Worm (Caenorhabditis elegans): Measurements from ENCODE around the gene cbp-3.

- TF ChIP-seq pha-4 (tag; optimal IDR thresholded peaks at IDR 0.05) (no peak), gei-17 (GFP tag; optimal IDR thresholded peaks at IDR 0.05) (no peak), Y95B8A.8 (GFP tag; IDR thresholded peaks at IDR 0.05) (no peak), snpc-1.3 (tag; optimal IDR thresholded peaks at IDR 0.05; ENCODE audit: insufficient read depth) (no peak), dpff-1 (tag; optimal IDR thresholded peaks at IDR 0.05) (no peak)
Observed at ce11 chrIII:9965444-9965843, 51.7 kb downstream of the cbp-3 start.
